Fruit fly (Drosophila melanogaster) whole organism, prepupa: ENCODE results near the gene CG11562.

Experiments used
- CG10631 ChIP-seq: fragments of 200-800 bp; sonication (Bioruptor generic); optimal IDR thresholded peaks from 2 replicates; lab custom pipeline; 2016; ENCODE audit warnings: missing biosample characterization, missing genetic modification characterization
- CG16779 ChIP-seq: fragments of 200-800 bp; sonication (Bioruptor generic); optimal IDR thresholded peaks from 3 replicates; lab custom pipeline; 2017; ENCODE audit warnings: missing biosample characterization, mild to moderate bottlenecking, missing genetic modification characterization
- CG31627 ChIP-seq: fragments of 200-800 bp; sonication (Bioruptor generic); optimal IDR thresholded peaks from 3 replicates; lab custom pipeline; 2016; ENCODE audit warnings: missing biosample characterization, missing genetic modification characterization
- CG6276 ChIP-seq: fragments of 200-800 bp; sonication (Bioruptor generic); optimal IDR thresholded peaks from 2 replicates; lab custom pipeline; 2017; ENCODE audit warnings: missing biosample characterization, mild to moderate bottlenecking, missing genetic modification characterization
- Ets21C ChIP-seq: fragments of 200-800 bp; sonication (Bioruptor generic); optimal IDR thresholded peaks from 3 replicates; lab custom pipeline; 2016; ENCODE audit warnings: missing biosample characterization, missing genetic modification characterization
- Hr38 ChIP-seq: sonication (Bioruptor generic); optimal IDR thresholded peaks from 2 replicates; lab custom pipeline; 2016; ENCODE audit warnings: missing biosample characterization, missing genetic modification characterization
- cyc ChIP-seq: fragments of 200-800 bp; sonication (Bioruptor generic); optimal IDR thresholded peaks from 3 replicates; lab custom pipeline; 2016; ENCODE audit warnings: missing biosample characterization, missing genetic modification characterization
- fkh ChIP-seq: fragments of 200-800 bp; sonication (Bioruptor generic); optimal IDR thresholded peaks from 3 replicates; lab custom pipeline; 2017; ENCODE audit warnings: missing biosample characterization, mild to moderate bottlenecking, missing genetic modification characterization, moderate library complexity

- TF ChIP-seq CG6276 = peak; percentile 57
- TF ChIP-seq fkh (GFP tag; lab: Kevin White, UChicago) = peak; percentile 61
- TF ChIP-seq Ets21C (GFP tag; lab: Kevin White, UChicago) = no peak
- TF ChIP-seq CG10631 = no peak
- no peak for TF ChIP-seq cyc (GFP tag; lab: Kevin White, UChicago)
- TF ChIP-seq Hr38 (GFP tag; lab: Kevin White, UChicago) = no peak
- peak; percentile 16 for TF ChIP-seq CG31627 (GFP tag; lab: Kevin White, UChicago)
- TF ChIP-seq CG16779 (tag; lab: Kevin White, UChicago) = no peak
Measured at dm6 chr2L:250507-251215, 41.6 kb upstream of the CG11562 start, which contains the start of gene kis.
